Fruit fly (Drosophila melanogaster): ENCODE data around the gene CG14341.

- TF ChIP-seq CG8478 (optimal IDR thresholded peaks at IDR 0.05): no peak
- TF ChIP-seq CTCF (optimal IDR thresholded peaks at IDR 0.05): peak; percentile 66 to 68
Measured at dm6 chr2L:1142730-1143281, 23.5 kb upstream of the CG14341 start, which contains the start of gene MFS3.

Measured in S2 (cell line).